Worm (Caenorhabditis elegans) whole organism, young adult: ENCODE data around the gene col-68.

ENCODE experiments used
- B0336.3 ChIP-seq: fragments of 200-800 bp; sonication (Bioruptor generic); IDR thresholded peaks from 2 replicates; pipeline ENCODE4 v1.3.6; 2022; ENCODE audit warnings: missing genetic modification characterization, missing compliant biosample characterization
- F23B12.7 ChIP-seq: sonication (generic microtip); optimal IDR thresholded peaks from 2 replicates; lab custom pipeline; 2017; ENCODE audit warnings: missing genetic modification characterization, mild to moderate bottlenecking, missing compliant biosample characterization, antibody characterized with exemption, moderate library complexity; ENCODE audit not compliant: insufficient read depth
- F52B5.7 ChIP-seq: sonication (generic microtip); optimal IDR thresholded peaks from 2 replicates; lab custom pipeline; 2016; ENCODE audit warnings: mild to moderate bottlenecking, missing genetic modification characterization, missing compliant biosample characterization
- F57A8.1 ChIP-seq: fragments of 200-800 bp; sonication (Bioruptor generic); optimal IDR thresholded peaks from 2 replicates; lab custom pipeline; 2018; ENCODE audit warnings: mild to moderate bottlenecking, missing genetic modification characterization, moderate library complexity, missing compliant biosample characterization
- Y53F4B.3 ChIP-seq: fragments of 200-800 bp; sonication (Bioruptor generic); IDR thresholded peaks from 2 replicates; pipeline ENCODE4 v1.3.6; 2022; ENCODE audit warnings: missing genetic modification reagents, missing genetic modification characterization, missing compliant biosample characterization
- Y56A3A.18 ChIP-seq: fragments of 200-800 bp; sonication (Bioruptor generic); IDR thresholded peaks from 2 replicates; pipeline ENCODE4 v1.3.6; 2022; ENCODE audit warnings: missing genetic modification reagents, missing genetic modification characterization, missing compliant biosample characterization
- Y67H2A.10 ChIP-seq: fragments of 200-800 bp; sonication (Bioruptor generic); conservative IDR thresholded peaks from 2 replicates; pipeline ENCODE4 v1.3.6; 2022; ENCODE audit warnings: missing genetic modification reagents, missing genetic modification characterization, missing compliant biosample characterization
- ZK185.1 ChIP-seq: sonication (generic microtip); optimal IDR thresholded peaks from 2 replicates; lab custom pipeline; 2016; ENCODE audit warnings: mild to moderate bottlenecking, missing genetic modification characterization, missing compliant biosample characterization; ENCODE audit not compliant: poor library complexity, severe bottlenecking
- akir-1 ChIP-seq: fragments of 200-800 bp; sonication (Bioruptor generic); optimal IDR thresholded peaks from 2 replicates; lab custom pipeline; 2018; ENCODE audit warnings: mild to moderate bottlenecking, missing genetic modification characterization, moderate library complexity, missing compliant biosample characterization
- aptf-3 ChIP-seq: fragments of 200-800 bp; sonication (Bioruptor generic); IDR thresholded peaks from 2 replicates; pipeline ENCODE4 v1.3.6; 2022; ENCODE audit warnings: missing genetic modification characterization, missing compliant biosample characterization
- atf-7 ChIP-seq: sonication (generic microtip); optimal IDR thresholded peaks from 2 replicates; lab custom pipeline; 2017; ENCODE audit warnings: mild to moderate bottlenecking, missing genetic modification characterization, missing compliant biosample characterization
- attf-5 ChIP-seq: fragments of 200-800 bp; sonication (Bioruptor generic); optimal IDR thresholded peaks from 2 replicates; lab custom pipeline; 2018; ENCODE audit warnings: mild to moderate bottlenecking, missing genetic modification characterization, missing compliant biosample characterization
- attf-6 ChIP-seq: fragments of 200-800 bp; sonication (Bioruptor generic); IDR thresholded peaks from 2 replicates; pipeline ENCODE4 v1.3.6; 2022; ENCODE audit warnings: missing genetic modification reagents, missing genetic modification characterization, missing compliant biosample characterization
- bed-2 ChIP-seq: fragments of 200-800 bp; sonication (Bioruptor generic); IDR thresholded peaks from 2 replicates; pipeline ENCODE4 v1.3.6; 2022; ENCODE audit warnings: missing genetic modification reagents, missing genetic modification characterization, missing compliant biosample characterization
- ceh-27 ChIP-seq: fragments of 200-800 bp; sonication (Bioruptor generic); optimal IDR thresholded peaks from 2 replicates; lab custom pipeline; 2018; ENCODE audit warnings: mild to moderate bottlenecking, missing genetic modification characterization, moderate library complexity, missing compliant biosample characterization
- ceh-58 ChIP-seq: fragments of 200-800 bp; sonication (Bioruptor generic); IDR thresholded peaks from 2 replicates; pipeline ENCODE4 v1.3.6; 2022; ENCODE audit warnings: missing genetic modification characterization, missing compliant biosample characterization
- ceh-91 ChIP-seq: fragments of 200-800 bp; sonication (Bioruptor generic); IDR thresholded peaks from 2 replicates; pipeline ENCODE4 v1.3.6; 2022; ENCODE audit warnings: missing genetic modification reagents, missing genetic modification characterization, missing compliant biosample characterization
- die-1 ChIP-seq: sonication (generic microtip); optimal IDR thresholded peaks from 2 replicates; lab custom pipeline; 2016; ENCODE audit warnings: missing genotype, mild to moderate bottlenecking, missing genetic modification characterization, missing compliant biosample characterization
- efl-1 ChIP-seq: fragments of 150-350 bp; optimal IDR thresholded peaks from 2 replicates; lab custom pipeline; 2014; ENCODE audit warnings: missing biosample characterization, missing genetic modification reagents, missing genetic modification characterization
- egl-44 ChIP-seq: fragments of 200-800 bp; sonication (Bioruptor generic); IDR thresholded peaks from 2 replicates; pipeline ENCODE4 v1.3.6; 2022; ENCODE audit warnings: missing genetic modification reagents, missing genetic modification characterization, missing compliant biosample characterization
- gei-17 ChIP-seq: fragments of 200-800 bp; sonication (Bioruptor generic); optimal IDR thresholded peaks from 2 replicates; lab custom pipeline; 2018; ENCODE audit warnings: mild to moderate bottlenecking, missing genetic modification characterization, missing compliant biosample characterization
- him-1 ChIP-seq: sonication (generic microtip); optimal IDR thresholded peaks from 2 replicates; lab custom pipeline; 2016; ENCODE audit warnings: missing genotype, missing genetic modification reagents, missing genetic modification characterization, missing compliant biosample characterization
- hmg-1.2 ChIP-seq: fragments of 200-800 bp; sonication (Bioruptor generic); IDR thresholded peaks from 2 replicates; pipeline ENCODE4 v1.3.6; 2022; ENCODE audit warnings: missing genetic modification reagents, missing genetic modification characterization, missing compliant biosample characterization
- lin-54 ChIP-seq: fragments of 200-800 bp; sonication (Bioruptor generic); optimal IDR thresholded peaks from 2 replicates; lab custom pipeline; 2018; ENCODE audit warnings: mild to moderate bottlenecking, missing genetic modification characterization, missing compliant biosample characterization
- madf-3 ChIP-seq: fragments of 200-800 bp; sonication (Bioruptor generic); IDR thresholded peaks from 2 replicates; pipeline ENCODE4 v1.3.6; 2022; ENCODE audit warnings: missing genetic modification reagents, missing genetic modification characterization, missing compliant biosample characterization
- madf-8 ChIP-seq: fragments of 200-800 bp; sonication (Bioruptor generic); conservative IDR thresholded peaks from 2 replicates; pipeline ENCODE4 v1.3.6; 2022; ENCODE audit warnings: missing genetic modification reagents, missing genetic modification characterization, missing compliant biosample characterization
- mcd-1 ChIP-seq: fragments of 200-800 bp; sonication (Bioruptor generic); IDR thresholded peaks from 2 replicates; pipeline ENCODE4 v1.3.6; 2022; ENCODE audit warnings: missing genetic modification reagents, missing genetic modification characterization, missing compliant biosample characterization
- mes-4 ChIP-seq: sonication (generic microtip); optimal IDR thresholded peaks from 2 replicates; lab custom pipeline; 2016; ENCODE audit warnings: missing genotype, missing genetic modification characterization, missing compliant biosample characterization
- nfya-1 ChIP-seq: sonication (generic microtip); optimal IDR thresholded peaks from 2 replicates; lab custom pipeline; 2017; ENCODE audit warnings: antibody characterized with exemption, missing compliant biosample characterization, missing genetic modification characterization, borderline replicate concordance; ENCODE audit not compliant: insufficient read depth
- pbrm-1 ChIP-seq: fragments of 200-800 bp; sonication (Bioruptor generic); IDR thresholded peaks from 2 replicates; pipeline ENCODE4 v1.3.6; 2022; ENCODE audit warnings: missing genetic modification reagents, missing genetic modification characterization, missing compliant biosample characterization
- rpc-1 ChIP-seq, 2 experiments: fragments of 150-350 bp in 1 of 2; sonication (generic microtip) in 1 of 2; optimal IDR thresholded peaks; 2 replicates each; lab custom pipeline; 2014 to 2018; ENCODE audit warnings: missing biosample characterization in 1 of 2, missing genetic modification characterization in 1 of 2, missing genetic modification reagents in 1 of 2, missing genotype in 1 of 2
- snpc-1.1 ChIP-seq: sonication (generic microtip); optimal IDR thresholded peaks from 2 replicates; lab custom pipeline; 2017; ENCODE audit warnings: missing genetic modification characterization, mild to moderate bottlenecking, missing compliant biosample characterization, antibody characterized with exemption, moderate library complexity, missing genotype, missing genetic modification reagents; ENCODE audit not compliant: insufficient read depth
- ztf-25 ChIP-seq: fragments of 200-800 bp; sonication (Bioruptor generic); IDR thresholded peaks from 2 replicates; pipeline ENCODE4 v1.3.6; 2022; ENCODE audit warnings: missing genetic modification reagents, missing genetic modification characterization, missing compliant biosample characterization
- ztf-26 ChIP-seq: sonication (generic microtip); optimal IDR thresholded peaks from 2 replicates; lab custom pipeline; 2017; ENCODE audit warnings: missing genetic modification characterization, missing compliant biosample characterization

Gene col-68

ce11 chrII:124904-125303 is 20.6 kb downstream of the col-68 start, which contains the start of gene nmur-2:
nmur-2 (minus strand) TSS chrII:125004.
- no peak for TF ChIP-seq Y56A3A.18 (GFP tag; lab: Robert Waterston, UW)

- no peak for TF ChIP-seq akir-1 (GFP tag; lab: Kevin White, UChicago)
- TF ChIP-seq ceh-27 = no peak
- no peak for TF ChIP-seq snpc-1.1 (tag; lab: Kevin White, UChicago)
- TF ChIP-seq, all 124 proteins: peak for 0
These were observed 24.6 kb downstream of the col-68 start, which contains the start of gene srd-3 for ce11 chrII:128929-129328. srd-3 (minus strand) TSS chrII:129029.

ce11 chrII:129770-130169 is 25.4 kb downstream of the col-68 start:
- TF ChIP-seq F23B12.7 (tag; lab: Kevin White, UChicago) = no peak
- no peak for TF ChIP-seq efl-1 (GFP tag; lab: Kevin White, UChicago)
- TF ChIP-seq Y53F4B.3 (GFP tag; lab: Robert Waterston, UW) = no peak
- TF ChIP-seq attf-6 (GFP tag; lab: Robert Waterston, UW) = no peak
- TF ChIP-seq mcd-1 = no peak
- TF ChIP-seq mes-4 = no peak
- no peak for TF ChIP-seq pbrm-1
- TF ChIP-seq Y56A3A.18 (GFP tag; lab: Robert Waterston, UW) = no peak
- TF ChIP-seq atf-7 (tag; lab: Kevin White, UChicago) = no peak
- no peak for TF ChIP-seq Y67H2A.10 (GFP tag; lab: Robert Waterston, UW)
- TF ChIP-seq ztf-26 (tag; lab: Kevin White, UChicago) = no peak
- no peak for TF ChIP-seq him-1 (tag; lab: Kevin White, UChicago)
- TF ChIP-seq attf-5 (GFP tag; lab: Kevin White, UChicago) = no peak
- no peak for TF ChIP-seq nfya-1
- no peak for TF ChIP-seq F52B5.7 (tag; lab: Kevin White, UChicago)
- no peak for TF ChIP-seq hmg-1.2 (GFP tag; lab: Robert Waterston, UW)
- TF ChIP-seq aptf-3 = no peak

- TF ChIP-seq attf-6 (GFP tag; lab: Robert Waterston, UW) (no peak), F57A8.1 (no peak), gei-17 (GFP tag; lab: Kevin White, UChicago) (no peak), die-1 (tag; lab: Kevin White, UChicago) (no peak), egl-44 (GFP tag; lab: Robert Waterston, UW) (no peak), rpc-1 (optimal IDR thresholded peaks at IDR 0.05; lab: Kevin White, UChicago) (no peak), rpc-1 (tag; optimal IDR thresholded peaks at IDR 0.05; lab: Kevin White, UChicago) (no peak), ceh-91 (no peak), mcd-1 (no peak), madf-8 (no peak), F52B5.7 (tag; lab: Kevin White, UChicago) (no peak), madf-3 (no peak), lin-54 (no peak), ztf-25 (GFP tag; lab: Robert Waterston, UW) (no peak), Y56A3A.18 (GFP tag; lab: Robert Waterston, UW) (no peak), ceh-58 (GFP tag; lab: Robert Waterston, UW) (no peak), bed-2 (GFP tag; lab: Robert Waterston, UW) (no peak), ZK185.1 (tag; lab: Kevin White, UChicago) (no peak), B0336.3 (GFP tag; lab: Robert Waterston, UW) (no peak)
These were observed 29.4 kb downstream of the col-68 start, which contains the start of gene cwn-1 for ce11 chrII:133548-134275. cwn-1 (minus strand) TSS chrII:133598.
